Worm (Caenorhabditis elegans) whole organism, dauer: Measurements from ENCODE around the gene srj-7.

Experiments
- unc-62 ChIP-seq: sonication (generic microtip); optimal IDR thresholded peaks from 2 replicates; lab custom pipeline; 2017; ENCODE audit warnings: missing biosample characterization, missing genetic modification reagents, missing genetic modification characterization

The srj-7 gene

ce11 chrV:3244703-3245102 is at the start of gene srj-7:
Gene srj-7 (plus strand): TSS chrV:3245003.
- no peak for TF ChIP-seq unc-62 (GFP tag; lab: Kevin White, UChicago)

DNA sequence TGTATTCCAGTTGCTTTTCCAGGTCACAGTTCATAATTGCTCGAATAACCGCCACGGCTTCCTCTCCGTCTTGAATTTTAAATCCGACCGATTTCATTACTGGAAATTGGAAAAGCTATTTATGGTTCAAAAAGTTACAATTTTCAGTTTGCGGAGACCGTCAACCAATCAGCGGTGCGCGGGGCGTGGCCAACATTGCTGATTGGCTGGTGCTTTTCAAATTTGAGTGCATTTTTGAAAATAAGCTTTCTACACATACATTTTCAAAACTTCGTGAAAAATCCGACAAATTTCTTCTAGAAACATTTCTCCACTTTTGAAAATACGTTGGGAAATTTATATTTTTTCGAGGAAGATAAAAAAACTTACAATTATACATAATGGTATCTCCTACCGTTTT is 49.0 kb upstream of the srj-7 start:
- TF ChIP-seq unc-62 (GFP tag; lab: Kevin White, UChicago) = no peak

DNA sequence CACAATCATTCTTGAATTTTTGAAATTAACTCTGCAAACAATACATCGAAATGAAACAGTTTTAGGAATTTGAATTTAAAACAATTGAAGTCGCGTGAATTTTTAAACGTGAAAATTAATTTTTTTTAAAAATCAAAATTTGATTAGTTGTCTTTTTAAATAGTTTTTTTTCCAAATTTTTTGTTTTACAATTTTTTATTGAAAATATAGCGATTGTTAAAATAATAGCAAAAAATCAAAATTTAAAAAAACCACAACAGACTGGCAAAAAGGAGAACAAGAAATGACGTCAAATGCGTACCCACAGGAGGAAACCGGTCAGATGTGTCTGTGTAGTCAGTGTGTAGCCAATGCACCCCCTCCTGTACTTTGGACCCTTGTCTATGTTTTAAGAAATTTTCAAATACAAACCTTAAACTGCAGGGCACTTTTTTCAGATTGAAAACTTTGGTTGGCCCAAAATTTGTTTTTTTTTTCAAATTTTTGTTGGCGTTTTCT is 47.9 kb upstream of the srj-7 start, which contains the start of the genes Y73C8B.1 and Y73C8B.5:
Gene Y73C8B.1, minus strand, starts transcription at position 51 of the 498 bp plus-strand sequence.
Gene Y73C8B.5, plus strand, starts transcription at position 437 of the 498 bp plus-strand sequence.
- TF ChIP-seq unc-62 (GFP tag; lab: Kevin White, UChicago) = no peak

DNA sequence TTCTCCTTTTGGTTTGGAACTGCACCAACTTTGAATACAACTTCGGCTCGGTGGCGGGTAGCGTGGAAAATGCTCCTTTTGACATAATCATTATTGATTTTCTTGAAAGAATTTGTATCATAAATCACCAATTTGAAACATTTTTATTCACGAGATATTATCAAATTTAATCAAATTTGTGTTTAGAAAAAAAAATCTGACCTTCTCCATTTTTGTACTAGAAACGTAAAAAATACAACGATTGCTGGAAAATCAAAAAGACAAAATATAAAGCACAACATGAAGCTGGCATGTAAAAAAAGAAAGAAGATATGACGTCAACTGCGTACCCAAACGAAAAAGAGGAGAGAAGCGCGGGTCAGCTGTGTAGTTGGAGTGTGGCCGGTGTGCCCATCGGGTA is 44.5 kb upstream of the srj-7 start, which contains the start of gene K08D9.4:
Gene K08D9.4, minus strand, starts transcription at position 101 of the 400 bp plus-strand sequence.
- TF ChIP-seq unc-62 (GFP tag; lab: Kevin White, UChicago) = no peak

DNA sequence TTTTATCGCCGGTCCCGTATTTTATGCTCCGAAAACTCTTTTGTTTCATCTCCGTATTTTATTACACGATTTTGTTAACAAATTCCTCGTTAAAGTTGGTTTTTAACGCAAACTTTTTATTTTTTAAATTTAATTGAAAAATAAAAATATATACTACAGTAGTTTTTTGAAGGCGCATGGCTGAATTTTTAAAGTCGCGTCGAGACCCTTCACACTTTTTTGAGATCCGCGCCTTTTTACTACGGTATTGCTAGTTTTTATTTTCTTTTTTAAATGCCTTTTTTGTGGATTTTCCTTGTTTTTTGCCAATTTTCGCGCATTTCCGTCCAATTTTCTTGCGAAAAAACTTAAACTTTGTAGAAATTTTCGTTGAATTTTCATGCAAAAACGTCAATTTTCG is 40.4 kb upstream of the srj-7 start:
- TF ChIP-seq unc-62 (GFP tag; lab: Kevin White, UChicago) = no peak

ce11 chrV:3208940-3209339 is 35.9 kb upstream of the srj-7 start:
- no peak for TF ChIP-seq unc-62 (GFP tag; lab: Kevin White, UChicago)

- TF ChIP-seq unc-62 (GFP tag; lab: Kevin White, UChicago) = no peak
These were observed 34.7 kb upstream of the srj-7 start, which contains the start of gene apx-1 for ce11 chrV:3210147-3210546. Gene apx-1 (plus strand): TSS chrV:3210196.

- no peak for TF ChIP-seq unc-62 (GFP tag; lab: Kevin White, UChicago)
These were observed 26.2 kb upstream of the srj-7 start for ce11 chrV:3218604-3219003.

DNA sequence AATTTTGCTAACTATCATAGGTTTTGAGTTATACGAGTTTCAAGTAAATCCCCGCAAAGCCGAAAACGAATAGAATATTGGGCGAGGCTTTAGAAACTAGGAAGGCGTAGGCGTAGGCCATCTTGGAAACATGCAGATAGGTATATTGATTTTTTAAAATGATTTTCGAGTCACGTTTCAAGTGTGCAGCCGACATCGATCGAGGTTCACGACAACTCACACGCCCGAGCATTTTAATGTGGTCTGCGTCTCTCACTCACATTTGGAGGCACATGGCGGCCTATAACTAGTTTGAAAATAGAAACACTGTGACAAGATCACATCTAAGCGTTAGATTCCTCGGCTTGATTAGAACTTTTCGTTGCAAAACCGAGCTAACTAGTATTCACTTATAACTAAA is 17.4 kb upstream of the srj-7 start, which contains the start of gene K08D9.2:
Gene K08D9.2, plus strand, starts transcription at position 301 of the 400 bp plus-strand sequence.
- TF ChIP-seq unc-62 (GFP tag; lab: Kevin White, UChicago) = no peak

DNA sequence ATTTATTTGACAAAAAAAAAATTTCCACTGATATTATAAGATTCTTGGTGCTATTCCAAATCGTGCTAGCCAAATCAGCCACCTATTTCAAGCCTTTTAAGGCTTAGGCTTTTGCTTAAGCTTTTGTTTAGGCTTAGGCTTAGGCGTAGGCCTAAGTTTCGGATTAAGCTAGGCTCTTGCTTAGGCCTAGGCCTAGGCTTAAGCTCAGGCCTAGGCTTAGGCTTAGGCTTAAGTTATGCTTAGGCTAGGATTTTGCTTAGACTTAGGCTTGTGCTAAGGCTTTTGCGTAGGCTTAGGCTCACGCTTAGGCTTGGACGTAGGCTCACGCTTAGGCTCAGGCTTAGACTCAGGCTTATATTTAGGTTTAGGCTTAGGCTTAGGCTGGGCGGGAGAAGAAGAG is 14.7 kb upstream of the srj-7 start:
- TF ChIP-seq unc-62 (GFP tag; lab: Kevin White, UChicago) = no peak

DNA sequence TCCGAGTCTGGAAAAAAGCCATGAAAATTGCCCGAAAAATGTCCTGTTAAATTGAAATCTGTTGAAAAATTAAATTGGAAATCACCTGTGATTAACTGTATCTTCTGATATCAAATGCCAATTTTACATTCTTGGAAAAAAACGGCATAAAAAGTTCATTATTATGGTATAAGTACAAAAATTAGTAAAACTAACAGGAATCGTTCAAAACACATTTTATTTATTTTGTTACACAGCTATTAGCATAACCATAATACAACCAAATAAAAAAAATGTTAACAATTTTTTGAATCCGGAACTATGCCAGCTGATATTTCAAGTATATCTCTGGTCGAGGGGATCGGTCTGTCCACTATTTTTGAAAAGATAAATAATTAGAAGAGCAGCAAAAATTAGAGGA is 14.2 kb upstream of the srj-7 start, which contains the start of gene K08D9.10:
Gene K08D9.10, plus strand, starts transcription at position 301 of the 400 bp plus-strand sequence.
- no peak for TF ChIP-seq unc-62 (GFP tag; lab: Kevin White, UChicago)

- no peak for TF ChIP-seq unc-62 (GFP tag; lab: Kevin White, UChicago)
These were observed 9.9 kb upstream of the srj-7 start, which contains the start of gene K08D9.6 for ce11 chrV:3234887-3235286. Gene K08D9.6 (minus strand): TSS chrV:3234987.

DNA sequence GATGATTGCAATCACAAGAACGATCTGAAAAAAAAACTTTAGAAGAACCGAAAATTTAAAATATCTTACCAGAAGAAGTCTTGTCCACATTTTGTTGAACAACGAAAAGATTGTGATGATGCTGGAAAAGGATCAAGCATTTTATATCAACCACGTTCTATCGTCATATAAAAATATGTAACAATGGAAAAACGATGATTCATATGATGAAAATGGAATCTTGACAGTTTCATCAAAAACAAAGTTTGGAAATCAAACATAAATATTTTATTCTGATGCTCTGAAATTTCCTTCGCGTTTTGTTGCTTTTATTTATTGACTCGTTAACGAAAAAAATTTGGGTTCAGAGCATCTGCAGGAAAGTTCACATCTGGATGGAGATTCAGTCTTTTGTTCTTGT is 8.2 kb upstream of the srj-7 start, which contains the start of the genes K08D9.9 and str-16:
Gene K08D9.9, minus strand, starts transcription at position 101 of the 400 bp plus-strand sequence.
Gene str-16, plus strand, starts transcription at position 266 of the 400 bp plus-strand sequence.
- no peak for TF ChIP-seq unc-62 (GFP tag; lab: Kevin White, UChicago)

DNA sequence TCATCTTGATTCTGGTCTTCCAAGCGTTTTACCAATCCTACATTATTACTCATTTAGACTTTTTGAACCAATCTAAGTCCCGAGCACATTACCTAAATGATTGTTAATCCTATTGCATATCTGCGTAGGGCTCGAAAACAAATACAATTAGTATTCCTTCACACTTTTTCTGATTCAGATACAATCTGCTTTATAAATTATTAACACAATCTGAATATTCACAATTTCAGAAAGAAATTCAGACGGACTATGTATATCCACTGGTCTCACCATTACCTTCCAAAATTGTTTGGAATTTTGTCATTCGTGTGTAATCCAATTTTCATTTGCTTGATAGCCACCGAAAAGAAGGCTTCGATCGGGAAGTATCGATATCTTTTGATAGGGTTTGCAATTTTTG is 3.6 kb upstream of the srj-7 start, which contains the start of gene srj-11:
Gene srj-11, plus strand, starts transcription at position 250 of the 400 bp plus-strand sequence.
- no peak for TF ChIP-seq unc-62 (GFP tag; lab: Kevin White, UChicago)

- TF ChIP-seq unc-62 (GFP tag; lab: Kevin White, UChicago) = no peak
These were observed 1.8 kb upstream of the srj-7 start, which contains the start of gene gst-23 for ce11 chrV:3242984-3243383. Gene gst-23 (plus strand): TSS chrV:3243284.

- TF ChIP-seq unc-62 (GFP tag; lab: Kevin White, UChicago) = no peak
These were observed 2.7 kb downstream of the srj-7 start, which contains the start of gene srj-8 for ce11 chrV:3247515-3247914. Gene srj-8 (plus strand): TSS chrV:3247815.

DNA sequence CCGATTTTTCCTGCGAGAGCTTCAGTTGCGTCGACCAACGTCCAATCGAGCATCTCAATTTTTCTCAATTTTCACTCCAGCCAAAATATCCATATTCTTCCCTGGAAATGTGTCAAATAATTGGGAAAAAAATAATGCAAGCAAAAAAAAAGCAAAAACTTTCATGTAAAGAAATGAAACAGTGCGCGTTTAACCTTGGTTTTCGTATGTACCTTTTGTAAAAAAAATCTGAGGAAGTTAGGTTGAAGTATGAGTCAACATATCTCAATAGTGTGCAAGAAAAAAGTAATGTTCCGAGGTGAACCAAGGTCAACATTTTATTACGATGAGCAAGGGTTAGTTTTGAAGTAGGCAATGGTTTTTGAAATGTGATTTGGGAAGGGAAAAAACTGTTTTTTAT is 5.3 kb downstream of the srj-7 start, which contains the start of gene T28A11.13:
Gene T28A11.13, minus strand, starts transcription at position 101 of the 400 bp plus-strand sequence.
- TF ChIP-seq unc-62 (GFP tag; lab: Kevin White, UChicago) = no peak
